Worm (Caenorhabditis elegans) whole organism, dauer: ENCODE measurements around the gene K02A2.1.
"Not testable (repeated sequence)": the region's sequence is repeated elsewhere in the genome, so short reads cannot be mapped to it uniquely, and the experiment has no call there.

Experiments
- unc-62 ChIP-seq: sonication (generic microtip); optimal IDR thresholded peaks from 2 replicates; lab custom pipeline; 2017; ENCODE audit warnings: missing biosample characterization, missing genetic modification reagents, missing genetic modification characterization

The K02A2.1 gene

ce11 chrII:7434958-7435357, at the start of gene K02A2.1:
K02A2.1 (plus strand) TSS chrII:7435258.
- not testable (repeated sequence) for TF ChIP-seq unc-62 (GFP tag; lab: Kevin White, UChicago)

- TF ChIP-seq unc-62 (GFP tag; lab: Kevin White, UChicago): no peak
Observed at ce11 chrII:7385442-7385841, 49.6 kb upstream of the K02A2.1 start, which contains the start of gene sre-3. sre-3 (plus strand) TSS chrII:7385742.

- TF ChIP-seq unc-62 (GFP tag; lab: Kevin White, UChicago): no peak
Observed at ce11 chrII:7390335-7390734, 44.7 kb upstream of the K02A2.1 start.

DNA sequence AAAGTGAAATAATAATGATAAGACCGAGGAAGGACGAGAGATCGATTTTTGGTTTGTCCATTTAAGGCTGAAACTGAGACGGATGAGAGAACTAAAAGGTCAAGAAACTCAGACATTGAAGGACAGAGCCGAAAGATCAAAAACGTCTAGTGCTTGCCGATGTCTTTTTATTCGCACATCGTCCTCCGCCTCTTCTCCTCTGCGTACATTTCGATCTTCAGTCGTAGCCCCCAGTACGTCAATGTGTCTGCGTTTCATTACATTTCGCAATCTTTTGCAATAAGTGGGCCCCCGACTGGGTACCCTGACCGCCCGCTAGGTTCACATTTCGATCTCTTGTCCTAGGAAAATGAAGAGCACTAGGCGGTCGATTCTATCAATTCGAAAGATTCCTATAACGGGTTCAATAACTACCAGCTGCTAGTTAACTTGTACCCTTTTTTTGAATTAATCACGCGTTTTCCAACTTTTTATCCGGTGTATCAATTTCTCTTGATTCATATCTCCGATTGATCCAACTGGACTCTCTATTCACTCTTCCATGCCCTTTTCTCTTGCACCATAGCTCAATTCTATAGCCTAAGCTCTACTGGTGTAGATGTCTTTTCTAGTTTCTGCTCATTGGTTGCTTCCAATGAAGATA, 42.9 kb upstream of the K02A2.1 start:
- no peak for TF ChIP-seq unc-62 (GFP tag; lab: Kevin White, UChicago)

- TF ChIP-seq unc-62 (GFP tag; lab: Kevin White, UChicago): no peak
Observed at ce11 chrII:7393393-7393792, 41.7 kb upstream of the K02A2.1 start.

DNA sequence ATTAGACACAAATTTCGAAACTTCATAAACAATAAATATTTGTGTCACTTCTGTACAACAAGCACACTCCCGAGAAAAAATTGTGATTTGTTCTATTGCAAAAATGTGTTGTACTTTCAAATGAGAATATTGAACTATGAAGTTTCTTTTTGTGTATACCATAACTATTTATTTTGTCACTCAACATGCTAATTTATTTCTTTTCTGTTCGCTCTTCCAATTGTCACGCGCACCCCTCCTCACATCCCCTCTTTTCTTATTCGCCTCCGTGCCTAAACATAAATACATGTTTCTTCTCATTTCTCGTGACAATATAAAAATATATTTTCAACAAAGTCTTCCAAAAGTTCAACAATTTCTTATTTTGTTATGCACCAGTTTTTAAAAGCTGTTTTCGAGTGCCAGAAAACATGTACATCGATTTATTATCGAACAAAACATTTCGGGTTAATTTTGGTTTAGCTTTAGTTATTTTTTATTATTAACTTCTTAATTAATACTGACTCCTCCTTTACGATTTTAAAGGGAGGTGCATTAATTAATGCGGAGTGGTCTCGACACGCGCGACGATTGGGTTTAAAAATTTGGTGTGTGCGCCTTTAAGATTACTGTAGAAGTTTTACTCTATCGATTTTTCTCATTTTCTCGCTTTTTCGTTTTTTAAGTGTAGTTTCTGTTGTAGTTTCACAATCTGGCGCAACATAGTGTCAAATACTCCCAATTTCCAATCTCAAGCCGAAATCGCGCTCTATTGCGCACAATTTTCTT, 41.0 kb upstream of the K02A2.1 start:
- no peak for TF ChIP-seq unc-62 (GFP tag; lab: Kevin White, UChicago)

ce11 chrII:7394690-7395054, 40.4 kb upstream of the K02A2.1 start, which contains the start of gene bath-44:
bath-44 (plus strand) TSS chrII:7394955.
- no peak for TF ChIP-seq unc-62 (GFP tag; lab: Kevin White, UChicago)

DNA sequence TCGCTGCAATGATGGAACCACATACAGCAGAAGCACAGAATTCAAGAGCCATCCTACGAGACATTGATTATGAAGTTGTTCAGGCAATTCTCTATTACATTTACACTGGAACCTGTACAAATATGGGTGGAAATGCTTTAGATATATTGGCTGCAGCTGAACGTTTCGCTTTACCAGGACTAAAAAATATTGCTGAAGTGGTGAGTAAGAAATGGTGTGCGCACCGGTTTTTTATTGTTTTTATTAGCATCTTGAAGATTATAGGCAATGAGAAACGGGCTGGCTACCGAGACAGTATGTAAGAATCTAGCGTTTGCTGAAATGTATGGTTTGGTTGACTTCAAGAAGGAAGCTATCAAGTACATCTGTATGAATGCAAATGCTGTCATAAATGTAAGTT, 39.0 kb upstream of the K02A2.1 start:
- no peak for TF ChIP-seq unc-62 (GFP tag; lab: Kevin White, UChicago)

DNA sequence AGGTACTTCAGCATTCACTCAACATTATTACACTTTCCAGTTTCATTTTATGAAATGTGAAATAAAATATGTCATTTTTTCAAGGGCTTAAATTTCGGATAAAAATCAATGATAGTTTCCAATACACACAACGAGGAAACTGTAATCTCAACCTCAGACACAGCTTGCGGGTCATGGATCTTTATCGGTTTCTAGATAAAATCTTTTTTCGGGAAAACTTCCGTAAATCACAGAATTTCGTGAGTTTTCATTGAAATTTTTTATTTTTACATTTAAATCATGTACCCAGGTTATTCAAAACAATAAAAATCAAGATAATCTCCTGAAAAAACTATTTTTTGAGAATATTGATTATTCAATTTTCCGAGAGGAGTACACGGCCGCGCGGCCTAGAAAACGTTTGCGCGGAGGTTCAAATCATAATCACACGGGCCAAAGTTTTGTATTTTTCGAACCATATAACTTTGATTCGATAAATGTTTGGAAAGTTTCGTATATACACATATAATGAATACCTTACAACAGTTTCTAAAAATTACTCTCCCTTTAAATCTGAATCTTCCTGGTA, 37.7 kb upstream of the K02A2.1 start:
- no peak for TF ChIP-seq unc-62 (GFP tag; lab: Kevin White, UChicago)

DNA sequence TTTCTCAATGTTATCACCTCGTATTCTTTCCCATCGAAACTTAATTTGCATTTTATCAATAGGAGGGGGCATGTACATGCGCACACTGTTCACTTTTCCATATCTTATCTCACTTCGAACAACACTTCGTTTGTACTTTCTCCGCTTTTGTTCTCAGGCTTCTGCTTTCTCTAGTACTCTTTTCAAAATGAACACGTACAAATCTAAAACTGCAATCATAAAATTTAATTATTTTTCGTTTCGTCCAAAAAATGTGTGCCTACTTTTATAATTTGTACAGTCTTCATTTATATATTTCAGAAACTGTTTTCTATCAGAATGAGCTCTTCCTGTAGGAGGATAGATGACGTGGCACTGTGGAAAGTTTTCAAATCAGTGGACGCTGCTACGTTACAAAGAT, 36.3 kb upstream of the K02A2.1 start, which contains the start of gene C07D10.1:
Gene C07D10.1 (plus strand): TSS at position 301 of the 400 bp plus-strand sequence.
- no peak for TF ChIP-seq unc-62 (GFP tag; lab: Kevin White, UChicago)

ce11 chrII:7402625-7403024, 32.4 kb upstream of the K02A2.1 start, which contains the start of gene nas-7:
nas-7 (minus strand) TSS chrII:7402725.
- no peak for TF ChIP-seq unc-62 (GFP tag; lab: Kevin White, UChicago)

ce11 chrII:7404001-7404400, 31.1 kb upstream of the K02A2.1 start:
- TF ChIP-seq unc-62 (GFP tag; lab: Kevin White, UChicago): no peak

DNA sequence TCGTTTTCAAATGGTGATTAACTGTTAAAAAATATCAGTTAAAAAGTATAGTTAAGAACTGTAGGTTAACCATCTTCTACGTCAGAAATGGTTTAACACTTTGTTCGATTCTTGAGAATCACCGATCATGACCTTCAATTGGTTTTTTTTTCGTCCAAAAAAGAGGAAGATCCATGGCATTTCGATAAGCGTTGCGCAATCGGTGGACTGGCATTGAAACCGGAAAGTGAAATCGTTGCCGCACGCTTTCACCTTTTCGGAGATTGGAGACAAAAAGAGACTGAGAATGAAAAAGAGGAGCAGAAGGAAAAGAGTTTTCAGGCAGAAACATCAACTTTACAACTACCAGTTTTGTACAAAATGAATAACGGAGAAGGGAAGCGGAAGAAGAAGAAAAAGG, 29.8 kb upstream of the K02A2.1 start:
- no peak for TF ChIP-seq unc-62 (GFP tag; lab: Kevin White, UChicago)

DNA sequence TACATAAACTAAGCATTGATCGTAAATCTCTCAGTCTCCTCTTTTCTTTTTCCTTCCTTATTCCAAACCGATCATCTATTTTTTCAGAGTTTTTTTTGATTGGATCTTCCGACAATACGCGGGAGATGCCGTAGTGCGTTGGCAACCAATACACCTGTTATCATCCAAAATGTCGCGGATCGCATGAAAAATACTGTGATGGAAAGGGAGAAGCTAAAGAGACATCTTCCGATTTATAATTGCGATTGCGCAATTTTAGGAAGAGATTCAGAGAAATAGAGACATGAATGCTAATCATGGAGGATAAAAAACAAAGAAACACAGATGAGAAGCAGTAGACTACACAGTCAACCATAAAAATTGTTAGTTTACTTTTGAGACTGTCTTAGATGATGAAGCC, 28.6 kb upstream of the K02A2.1 start:
- no peak for TF ChIP-seq unc-62 (GFP tag; lab: Kevin White, UChicago)

- no peak for TF ChIP-seq unc-62 (GFP tag; lab: Kevin White, UChicago)
Observed at ce11 chrII:7408192-7408591, 26.9 kb upstream of the K02A2.1 start, which contains the start of gene srd-55. srd-55 (plus strand) TSS chrII:7408492.

DNA sequence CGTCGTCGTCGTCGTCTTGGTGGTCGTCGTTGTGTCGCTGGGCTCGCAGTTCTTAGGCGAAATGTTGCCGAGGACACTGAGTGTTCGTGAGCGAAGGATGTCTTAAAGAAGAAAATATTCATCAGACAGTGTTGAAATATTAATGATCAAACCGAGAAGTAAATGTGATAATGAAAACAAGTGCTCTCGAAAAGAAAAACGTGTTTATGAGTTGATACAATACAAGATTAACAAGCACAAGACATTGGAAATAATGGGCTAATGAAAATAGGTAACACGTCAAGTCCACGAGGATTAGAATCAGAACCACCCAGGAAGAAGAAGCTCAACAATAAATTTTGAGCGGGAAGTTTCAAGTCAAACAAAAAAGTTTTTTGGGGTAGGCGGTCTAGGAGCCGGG, 23.1 kb upstream of the K02A2.1 start, which contains the start of gene K02A2.5:
Gene K02A2.5 (minus strand): TSS at position 101 of the 400 bp plus-strand sequence.
- TF ChIP-seq unc-62 (GFP tag; lab: Kevin White, UChicago): no peak
